Fruit fly (Drosophila melanogaster) Kc167 (cell line): ENCODE data around the gene bun.

ENCODE experiments used
- Myc ChIP-seq: fragments of >200 bp; optimal IDR thresholded peaks from 2 replicates; lab custom pipeline; 2017; ENCODE audit warnings: missing external identifiers
- Sin3A ChIP-seq: fragments of >200 bp; optimal IDR thresholded peaks from 2 replicates; lab custom pipeline; 2018; ENCODE audit warnings: missing external identifiers
- h ChIP-seq: fragments of >200 bp; optimal IDR thresholded peaks from 3 replicates; lab custom pipeline; 2018; ENCODE audit warnings: missing external identifiers
- insv ChIP-seq: fragments of >200 bp; optimal IDR thresholded peaks from 3 replicates; lab custom pipeline; 2018; ENCODE audit warnings: missing external identifiers
- psq ChIP-seq: fragments of >200 bp; optimal IDR thresholded peaks from 2 replicates; lab custom pipeline; 2017; ENCODE audit warnings: missing external identifiers
- ttk ChIP-seq: sonication (Bioruptor generic); optimal IDR thresholded peaks from 2 replicates; lab custom pipeline; 2017; ENCODE audit warnings: missing external identifiers

Gene bun

dm6 chr2L:12548355-12548754, 1.9 kb upstream of the bun start:
- TF ChIP-seq ttk (lab: Kevin White, UChicago) (no peak), h (lab: Kevin White, UChicago) (no peak), Myc (lab: Kevin White, UChicago) (no peak)

dm6 chr2L:12546966-12547365, 555 bp upstream of the bun start:
- TF ChIP-seq h (lab: Kevin White, UChicago) (no peak), ttk (lab: Kevin White, UChicago) (no peak), Myc (lab: Kevin White, UChicago) (no peak), psq (lab: Kevin White, UChicago) (no peak), Sin3A (lab: Kevin White, UChicago) (no peak), insv (lab: Kevin White, UChicago) (no peak)

- TF ChIP-seq psq (lab: Kevin White, UChicago) = no peak
- no peak for TF ChIP-seq h (lab: Kevin White, UChicago)
- TF ChIP-seq Sin3A (lab: Kevin White, UChicago) = no peak
- no peak for TF ChIP-seq ttk (lab: Kevin White, UChicago)
- TF ChIP-seq insv (lab: Kevin White, UChicago) = no peak
- no peak for TF ChIP-seq Myc (lab: Kevin White, UChicago)
These were observed 931 bp downstream of the bun start for dm6 chr2L:12545335-12546025.

dm6 chr2L:12543851-12544250, 2.6 kb downstream of the bun start:
- TF ChIP-seq insv (lab: Kevin White, UChicago) (no peak), ttk (lab: Kevin White, UChicago) (no peak), Sin3A (lab: Kevin White, UChicago) (no peak), h (lab: Kevin White, UChicago) (no peak), Myc (lab: Kevin White, UChicago) (no peak)

dm6 chr2L:12543107-12543615, 3.2 kb downstream of the bun start:
- TF ChIP-seq h (lab: Kevin White, UChicago) (no peak), Sin3A (lab: Kevin White, UChicago) (no peak), psq (lab: Kevin White, UChicago) (no peak), ttk (lab: Kevin White, UChicago) (no peak), insv (lab: Kevin White, UChicago) (no peak), Myc (lab: Kevin White, UChicago) (no peak)

dm6 chr2L:12542018-12542417, 4.4 kb downstream of the bun start:
- TF ChIP-seq Sin3A (lab: Kevin White, UChicago) (no peak), h (lab: Kevin White, UChicago) (no peak), Myc (lab: Kevin White, UChicago) (no peak), insv (lab: Kevin White, UChicago) (no peak), ttk (lab: Kevin White, UChicago) (no peak)

- TF ChIP-seq ttk (lab: Kevin White, UChicago) (no peak), Sin3A (lab: Kevin White, UChicago) (no peak), insv (lab: Kevin White, UChicago) (no peak), psq (lab: Kevin White, UChicago) (no peak), h (lab: Kevin White, UChicago) (no peak), Myc (lab: Kevin White, UChicago) (no peak)
These were observed 6.2 kb downstream of the bun start for dm6 chr2L:12540246-12540645.

dm6 chr2L:12539334-12539733, 7.1 kb downstream of the bun start:
- TF ChIP-seq ttk (lab: Kevin White, UChicago) = no peak
- no peak for TF ChIP-seq insv (lab: Kevin White, UChicago)
- no peak for TF ChIP-seq Myc (lab: Kevin White, UChicago)

- TF ChIP-seq insv (lab: Kevin White, UChicago) (no peak), ttk (lab: Kevin White, UChicago) (no peak)
These were observed 10.8 kb downstream of the bun start for dm6 chr2L:12535637-12536038.

- TF ChIP-seq h (lab: Kevin White, UChicago) (no peak), insv (lab: Kevin White, UChicago) (no peak), Sin3A (lab: Kevin White, UChicago) (no peak), psq (lab: Kevin White, UChicago) (no peak), ttk (lab: Kevin White, UChicago) (no peak), Myc (lab: Kevin White, UChicago) (no peak)
These were observed 12.6 kb downstream of the bun start for dm6 chr2L:12533671-12534402.

- no peak for TF ChIP-seq ttk (lab: Kevin White, UChicago)
- TF ChIP-seq Sin3A (lab: Kevin White, UChicago) = no peak
These were observed 13.8 kb downstream of the bun start for dm6 chr2L:12532628-12533027.
